Fruit fly (Drosophila melanogaster): ENCODE measurements around the gene CG17107.
A peak's percentile ranks its signal among the peaks of the same experiment; 100 is the strongest.

Gene CG17107

dm6 chr2L:10708089-10708488, 26.4 kb downstream of the CG17107 start:
- TF ChIP-seq CG33017 (tag; optimal IDR thresholded peaks at IDR 0.05) (no peak), toe (GFP tag; optimal IDR thresholded peaks at IDR 0.05) (no peak), CG5204 (GFP tag; optimal IDR thresholded peaks at IDR 0.05) (no peak), ovo (GFP tag; optimal IDR thresholded peaks at IDR 0.05) (no peak), Clk (GFP tag; optimal IDR thresholded peaks at IDR 0.05) (no peak)

dm6 chr2L:10709353-10709752, 27.7 kb downstream of the CG17107 start, which contains the start of gene Lip2:
TSS of gene Lip2 (minus strand) at chr2L:10709453.
- no peak for TF ChIP-seq CG1620 (GFP tag; optimal IDR thresholded peaks at IDR 0.05)
- peak; percentile 17 for TF ChIP-seq kay (GFP tag; ENCODE audit: borderline replicate concordance)
- TF ChIP-seq pad (GFP tag; optimal IDR thresholded peaks at IDR 0.05), result no peak

dm6 chr2L:10711221-10711620, 29.5 kb downstream of the CG17107 start:
- TF ChIP-seq tj (GFP tag; optimal IDR thresholded peaks at IDR 0.05) (no peak), Crg-1 (GFP tag; optimal IDR thresholded peaks at IDR 0.05) (no peak), CG33017 (tag; optimal IDR thresholded peaks at IDR 0.05) (no peak)

- TF ChIP-seq CG11617 (GFP tag; optimal IDR thresholded peaks at IDR 0.05), result no peak
Observed at dm6 chr2L:10721535-10721934, 39.8 kb downstream of the CG17107 start.

- TF ChIP-seq toe (GFP tag; optimal IDR thresholded peaks at IDR 0.05), result no peak
- no peak for TF ChIP-seq Hr96 (GFP tag; optimal IDR thresholded peaks at IDR 0.05)
- TF ChIP-seq pad (GFP tag; optimal IDR thresholded peaks at IDR 0.05), result no peak
- TF ChIP-seq cic (GFP tag; optimal IDR thresholded peaks at IDR 0.05), result no peak
- no peak for TF ChIP-seq kay (GFP tag; ENCODE audit: borderline replicate concordance)
- no peak for TF ChIP-seq cnc (optimal IDR thresholded peaks at IDR 0.05)
- no peak for TF ChIP-seq CG11617 (GFP tag; optimal IDR thresholded peaks at IDR 0.05)
- no peak for TF ChIP-seq CG5204 (GFP tag; optimal IDR thresholded peaks at IDR 0.05)
- no peak for TF ChIP-seq CG33017 (tag; optimal IDR thresholded peaks at IDR 0.05)
- TF ChIP-seq tj (GFP tag; optimal IDR thresholded peaks at IDR 0.05), result no peak
- no peak for TF ChIP-seq Crg-1 (GFP tag; optimal IDR thresholded peaks at IDR 0.05)
- no peak for TF ChIP-seq CG7101 (tag; optimal IDR thresholded peaks at IDR 0.05)
- no peak for TF ChIP-seq bab1 (GFP tag; optimal IDR thresholded peaks at IDR 0.05)
Observed at dm6 chr2L:10723903-10724302, 42.2 kb downstream of the CG17107 start, which contains the start of gene CG6431. TSS of gene CG6431 (plus strand) at chr2L:10724203.

- TF ChIP-seq CG7101 (tag; optimal IDR thresholded peaks at IDR 0.05) (no peak), bab1 (GFP tag; optimal IDR thresholded peaks at IDR 0.05) (peak; percentile 22)
Observed at dm6 chr2L:10728751-10729150, 47.0 kb downstream of the CG17107 start, which contains the start of gene CG6443. TSS of gene CG6443 (plus strand) at chr2L:10728978.

dm6 chr2L:10729955-10730354, 48.3 kb downstream of the CG17107 start, which contains the start of gene CG17118:
TSS of gene CG17118 (plus strand) at chr2L:10730255.
- TF ChIP-seq cnc (optimal IDR thresholded peaks at IDR 0.05), result no peak
- TF ChIP-seq CG11617 (GFP tag; optimal IDR thresholded peaks at IDR 0.05), result no peak
- no peak for TF ChIP-seq Mnt (GFP tag; optimal IDR thresholded peaks at IDR 0.05)
- TF ChIP-seq cic (GFP tag; optimal IDR thresholded peaks at IDR 0.05), result no peak
- no peak for TF ChIP-seq Hr96 (GFP tag; optimal IDR thresholded peaks at IDR 0.05)
- no peak for TF ChIP-seq CG33017 (tag; optimal IDR thresholded peaks at IDR 0.05)
